Worm (Caenorhabditis elegans): ENCODE data around the gene seld-1.

DNA sequence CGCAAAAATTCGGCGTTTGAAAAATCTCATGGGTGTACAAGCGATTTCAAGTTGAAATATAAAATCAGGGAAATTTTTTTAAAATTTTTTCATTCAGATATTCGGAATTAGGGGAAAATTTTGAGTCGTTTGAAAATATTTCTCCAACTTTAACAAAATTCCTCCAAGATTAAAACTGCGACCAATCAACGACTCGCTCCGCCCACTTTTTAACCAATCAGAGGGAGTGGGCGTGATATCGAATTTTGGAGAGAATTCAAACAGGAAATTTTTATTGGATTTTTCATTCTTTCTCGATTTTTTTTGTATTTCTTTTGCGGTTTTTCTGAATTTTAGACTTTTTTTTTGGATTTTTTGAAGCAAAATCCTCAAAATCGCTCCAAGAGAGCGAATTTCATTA, 20.0 kb downstream of the seld-1 start:
- TF ChIP-seq ets-7 (tag; optimal IDR thresholded peaks at IDR 0.05) (no peak), ama-1 (optimal IDR thresholded peaks at IDR 0.05) (no peak), F13C5.2 (tag; optimal IDR thresholded peaks at IDR 0.05) (no peak), hmbx-1 (tag; optimal IDR thresholded peaks at IDR 0.05) (no peak), ceh-36 (tag; optimal IDR thresholded peaks at IDR 0.05) (no peak), B0310.2 (tag; optimal IDR thresholded peaks at IDR 0.05) (no peak), ceh-13 (GFP tag; optimal IDR thresholded peaks at IDR 0.05) (no peak), sea-1 (GFP tag; conservative IDR thresholded peaks at IDR 0.05) (no peak)
